Worm (Caenorhabditis elegans) whole organism, mixed stage, embryonic: ENCODE data around the gene Y51B9A.9.

Experiments used
- blmp-1 ChIP-seq: fragments of 150-350 bp; optimal IDR thresholded peaks from 2 replicates; lab custom pipeline; 2014; ENCODE audit warnings: missing biosample characterization, missing genetic modification characterization
- ceh-43 ChIP-seq: fragments of 200-800 bp; sonication (Bioruptor generic); optimal IDR thresholded peaks from 2 replicates; lab custom pipeline; 2018; ENCODE audit warnings: mild to moderate bottlenecking, missing genetic modification characterization, moderate library complexity, missing compliant biosample characterization
- ceh-83 ChIP-seq: fragments of 200-800 bp; sonication (Bioruptor generic); optimal IDR thresholded peaks from 2 replicates; lab custom pipeline; 2018; ENCODE audit warnings: mild to moderate bottlenecking, missing genetic modification characterization, missing compliant biosample characterization
- lin-13 ChIP-seq: fragments of 150-350 bp; optimal IDR thresholded peaks from 2 replicates; lab custom pipeline; 2014; ENCODE audit warnings: missing biosample characterization, missing genetic modification characterization
- mep-1 ChIP-seq: fragments of 150-350 bp; optimal IDR thresholded peaks from 2 replicates; lab custom pipeline; 2017; ENCODE audit warnings: missing biosample characterization, missing genetic modification reagents, missing genetic modification characterization, inconsistent platforms
- nhr-237 ChIP-seq: fragments of 150-350 bp; optimal IDR thresholded peaks from 2 replicates; lab custom pipeline; 2014; ENCODE audit warnings: missing biosample characterization, missing genetic modification characterization
- nhr-28 ChIP-seq: fragments of 150-350 bp; optimal IDR thresholded peaks from 2 replicates; lab custom pipeline; 2014; ENCODE audit warnings: missing biosample characterization, missing genetic modification characterization
- nhr-76 ChIP-seq: sonication (generic microtip); optimal IDR thresholded peaks from 2 replicates; lab custom pipeline; 2017; ENCODE audit warnings: missing biosample characterization, missing genetic modification characterization
- snpc-4 ChIP-seq: fragments of 150-350 bp; optimal IDR thresholded peaks from 2 replicates; lab custom pipeline; 2014; ENCODE audit warnings: missing biosample characterization, missing genetic modification characterization
- ztf-11 ChIP-seq: fragments of 150-350 bp; optimal IDR thresholded peaks from 2 replicates; lab custom pipeline; 2014; ENCODE audit warnings: missing biosample characterization, missing genetic modification characterization

DNA sequence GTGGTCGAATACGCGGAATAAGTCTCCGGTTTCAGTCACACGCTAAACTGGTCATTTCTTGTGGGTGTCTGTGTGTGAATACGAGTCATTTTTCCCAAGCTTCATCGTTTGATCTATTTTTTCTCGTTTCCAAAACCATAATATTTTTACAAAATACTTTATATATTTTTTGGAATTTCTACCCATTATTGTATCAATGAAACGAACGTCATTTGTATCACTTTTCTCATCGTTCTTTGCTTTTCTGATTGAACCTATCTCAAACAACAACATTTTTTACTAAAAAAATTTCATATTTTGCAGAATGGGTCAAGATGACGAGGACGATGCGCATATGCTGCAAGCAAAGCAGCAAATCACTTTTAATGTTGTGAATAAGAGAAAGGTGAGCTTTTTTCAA is 39.2 kb downstream of the Y51B9A.9 start, which contains the start of gene mel-11:
- TF ChIP-seq lin-13 (tag; lab: Kevin White, UChicago) (no peak), snpc-4 (no peak), ztf-11 (tag; lab: Kevin White, UChicago) (no peak), ceh-43 (GFP tag; lab: Kevin White, UChicago) (no peak), nhr-28 (tag; lab: Kevin White, UChicago) (no peak), ceh-83 (GFP tag; lab: Kevin White, UChicago) (no peak), mep-1 (no peak), nhr-237 (tag; lab: Kevin White, UChicago) (no peak), nhr-76 (tag; lab: Kevin White, UChicago) (no peak), blmp-1 (tag; lab: Kevin White, UChicago) (no peak)
